Fruit fly (Drosophila melanogaster) whole organism, embryonic: Measurements from ENCODE around the gene CG4404.

Experiments used
- Asciz ChIP-seq: fragments of 200-800 bp; sonication (Bioruptor generic); optimal IDR thresholded peaks from 2 replicates; lab custom pipeline; 2017; ENCODE audit warnings: missing biosample characterization, mild to moderate bottlenecking, missing genetic modification characterization, missing genetic modification reagents
- Atf3 ChIP-seq: fragments of 200-800 bp; sonication (Bioruptor generic); optimal IDR thresholded peaks from 3 replicates; lab custom pipeline; 2016; ENCODE audit warnings: missing biosample characterization, missing genetic modification characterization
- Atf6 ChIP-seq: fragments of 200-800 bp; sonication (Bioruptor generic); IDR thresholded peaks from 2 replicates; pipeline ENCODE4 v1.3.6; 2022; ENCODE audit warnings: missing biosample characterization, missing genetic modification characterization
- Awh ChIP-seq: fragments of 200-800 bp; sonication (Bioruptor generic); IDR thresholded peaks from 2 replicates; pipeline ENCODE4, ENCODE4 v1.3.6; 2022; ENCODE audit warnings: missing biosample characterization, missing genetic modification characterization
- Bteb2 ChIP-seq: fragments of 200-800 bp; sonication (Bioruptor generic); optimal IDR thresholded peaks from 2 replicates; lab custom pipeline; 2016; ENCODE audit warnings: missing biosample characterization, missing genetic modification characterization
- C15 ChIP-seq: fragments of 200-800 bp; sonication (Bioruptor generic); IDR thresholded peaks from 3 replicates; pipeline ENCODE4 v1.3.6; 2022; ENCODE audit warnings: missing biosample characterization, missing genetic modification characterization
- CG10147 ChIP-seq: fragments of 200-800 bp; sonication (Bioruptor generic); optimal IDR thresholded peaks from 2 replicates; lab custom pipeline; 2019; ENCODE audit warnings: missing biosample characterization, mild to moderate bottlenecking, missing genetic modification characterization, moderate library complexity
- CG1233 ChIP-seq: fragments of 200-800 bp; sonication (Bioruptor generic); optimal IDR thresholded peaks from 4 replicates; lab custom pipeline; 2018; ENCODE audit warnings: missing biosample characterization, mild to moderate bottlenecking, missing genetic modification characterization
- CG12391 ChIP-seq: fragments of 200-800 bp; sonication (Bioruptor generic); optimal IDR thresholded peaks from 3 replicates; lab custom pipeline; 2018; ENCODE audit warnings: missing biosample characterization, mild to moderate bottlenecking, missing genetic modification characterization, moderate library complexity
- CG12769 ChIP-seq: fragments of 200-800 bp; sonication (Bioruptor generic); optimal IDR thresholded peaks from 2 replicates; lab custom pipeline; 2019; ENCODE audit warnings: missing biosample characterization, mild to moderate bottlenecking, missing genetic modification characterization, moderate library complexity
- CG17385 ChIP-seq: fragments of 200-800 bp; sonication (Bioruptor generic); optimal IDR thresholded peaks from 3 replicates; lab custom pipeline; 2018; ENCODE audit warnings: missing biosample characterization, mild to moderate bottlenecking, missing genetic modification characterization
- CG18011 ChIP-seq: fragments of 200-800 bp; sonication (Bioruptor generic); optimal IDR thresholded peaks from 2 replicates; lab custom pipeline; 2017; ENCODE audit warnings: missing biosample characterization, missing genetic modification characterization, mild to moderate bottlenecking, moderate library complexity, missing genotype
- CG2120 ChIP-seq: fragments of 200-800 bp; sonication (Bioruptor generic); optimal IDR thresholded peaks from 3 replicates; lab custom pipeline; 2016; ENCODE audit warnings: missing biosample characterization, missing genetic modification characterization
- CG32532 ChIP-seq: fragments of 200-800 bp; sonication (Bioruptor generic); IDR thresholded peaks from 2 replicates; pipeline ENCODE4 v1.3.6; 2022; ENCODE audit warnings: missing biosample characterization, missing genetic modification characterization
- CG32767 ChIP-seq: fragments of 200-800 bp; sonication (Bioruptor generic); IDR thresholded peaks from 2 replicates; pipeline ENCODE4 v1.3.6; 2022; ENCODE audit warnings: missing biosample characterization, missing genetic modification characterization
- CG33557 ChIP-seq: fragments of 200-800 bp; sonication (Bioruptor generic); optimal IDR thresholded peaks from 2 replicates; lab custom pipeline; 2019; ENCODE audit warnings: missing biosample characterization, mild to moderate bottlenecking, missing genetic modification characterization, moderate library complexity
- CG5245 ChIP-seq: fragments of 200-800 bp; sonication (Bioruptor generic); optimal IDR thresholded peaks from 3 replicates; lab custom pipeline; 2016; ENCODE audit warnings: missing biosample characterization, missing genetic modification characterization
- CG6254 ChIP-seq: fragments of 200-800 bp; sonication (Bioruptor generic); optimal IDR thresholded peaks from 3 replicates; lab custom pipeline; 2017; ENCODE audit warnings: mild to moderate bottlenecking, missing biosample characterization, missing genetic modification reagents, missing genetic modification characterization
- CG9215 ChIP-seq: fragments of 200-800 bp; sonication (Bioruptor generic); IDR thresholded peaks from 2 replicates; pipeline ENCODE4 v1.3.6; 2022; ENCODE audit warnings: missing biosample characterization, missing genetic modification characterization
- Drgx ChIP-seq: fragments of 200-800 bp; sonication (Bioruptor generic); IDR thresholded peaks from 2 replicates; pipeline ENCODE4 v1.3.6; 2022; ENCODE audit warnings: missing biosample characterization, missing genetic modification characterization
- Gug ChIP-seq: fragments of 200-800 bp; sonication (Bioruptor generic); IDR thresholded peaks from 4 replicates; pipeline ENCODE4 v1.3.6; 2022; ENCODE audit warnings: missing biosample characterization, missing genetic modification characterization
- H15 ChIP-seq: fragments of 200-800 bp; sonication (Bioruptor generic); IDR thresholded peaks from 3 replicates; pipeline ENCODE4 v1.3.6; 2022; ENCODE audit warnings: missing biosample characterization, missing genetic modification characterization
- Hand ChIP-seq: fragments of 200-800 bp; sonication (Bioruptor generic); optimal IDR thresholded peaks from 2 replicates; lab custom pipeline; 2017; ENCODE audit warnings: mild to moderate bottlenecking, missing biosample characterization, missing genetic modification reagents, missing genetic modification characterization
- Hr51 ChIP-seq, 2 experiments: fragments of 200-800 bp; sonication (Bioruptor generic); optimal IDR thresholded peaks; 2 replicates in 1 of 2; 3 replicates in 1 of 2; lab custom pipeline; 2016 to 2018; ENCODE audit warnings: missing biosample characterization in 2 of 2, missing genetic modification characterization in 2 of 2, mild to moderate bottlenecking in 1 of 2, moderate library complexity in 1 of 2
- Hsf ChIP-seq: fragments of 200-800 bp; sonication (Bioruptor generic); optimal IDR thresholded peaks from 3 replicates; lab custom pipeline; 2016; ENCODE audit warnings: missing biosample characterization, missing genetic modification characterization
- MBD-R2 ChIP-seq: fragments of 200-800 bp; sonication (Bioruptor generic); IDR thresholded peaks from 2 replicates; pipeline ENCODE4 v1.3.6; 2022; ENCODE audit warnings: missing biosample characterization, missing genetic modification characterization
- NC2β ChIP-seq: fragments of 200-800 bp; sonication (Bioruptor generic); optimal IDR thresholded peaks from 2 replicates; lab custom pipeline; 2016; ENCODE audit warnings: missing biosample characterization, missing genetic modification characterization
- NfI ChIP-seq: fragments of 200-800 bp; sonication (Bioruptor generic); optimal IDR thresholded peaks from 3 replicates; lab custom pipeline; 2018; ENCODE audit warnings: missing biosample characterization, mild to moderate bottlenecking, missing genetic modification characterization, moderate library complexity
- Oaz ChIP-seq: fragments of 200-800 bp; sonication (Bioruptor generic); IDR thresholded peaks from 2 replicates; pipeline ENCODE4 v1.3.6; 2022; ENCODE audit warnings: missing biosample characterization, missing genetic modification characterization
- Rfx ChIP-seq: fragments of 200-800 bp; sonication (Bioruptor generic); IDR thresholded peaks from 2 replicates; pipeline ENCODE4 v1.3.6; 2022; ENCODE audit warnings: missing biosample characterization, missing genetic modification characterization
- Spps ChIP-seq: fragments of 200-800 bp; sonication (Bioruptor generic); optimal IDR thresholded peaks from 2 replicates; lab custom pipeline; 2018; ENCODE audit warnings: missing biosample characterization, mild to moderate bottlenecking, missing genetic modification characterization
- Ssrp ChIP-seq: fragments of 200-800 bp; sonication (Bioruptor generic); optimal IDR thresholded peaks from 2 replicates; lab custom pipeline; 2018; ENCODE audit warnings: missing biosample characterization, mild to moderate bottlenecking, missing genetic modification characterization, moderate library complexity
- Xrp1 ChIP-seq: fragments of 200-800 bp; sonication (Bioruptor generic); IDR thresholded peaks from 2 replicates; pipeline ENCODE4 v1.3.6; 2022; ENCODE audit warnings: missing biosample characterization, missing genetic modification characterization
- chn ChIP-seq: fragments of 200-800 bp; sonication (Bioruptor generic); optimal IDR thresholded peaks from 2 replicates; lab custom pipeline; 2016; ENCODE audit warnings: missing biosample characterization, missing genetic modification characterization
- disco-r ChIP-seq: fragments of 200-800 bp; sonication (Bioruptor generic); optimal IDR thresholded peaks from 2 replicates; lab custom pipeline; 2016; ENCODE audit warnings: missing biosample characterization, missing genetic modification characterization
- eve ChIP-seq, 2 experiments: fragments of >200 bp; optimal IDR thresholded peaks; 2 replicates each; lab custom pipeline; 2017; ENCODE audit warnings: missing biosample characterization in 2 of 2, missing genetic modification characterization in 2 of 2
- fd3F ChIP-seq: fragments of 200-800 bp; sonication (Bioruptor generic); optimal IDR thresholded peaks from 2 replicates; lab custom pipeline; 2018; ENCODE audit warnings: missing biosample characterization, mild to moderate bottlenecking, missing genetic modification characterization, moderate library complexity
- jigr1 ChIP-seq: fragments of 200-800 bp; sonication (Bioruptor generic); IDR thresholded peaks from 3 replicates; pipeline ENCODE4 v1.3.6; 2022; ENCODE audit warnings: missing biosample characterization, missing genetic modification characterization
- luna ChIP-seq: fragments of 200-800 bp; sonication (Bioruptor generic); optimal IDR thresholded peaks from 2 replicates; lab custom pipeline; 2016; ENCODE audit warnings: missing biosample characterization, missing genetic modification characterization
- mirr ChIP-seq: fragments of 200-800 bp; sonication (Bioruptor generic); optimal IDR thresholded peaks from 3 replicates; lab custom pipeline; 2018; ENCODE audit warnings: missing biosample characterization, mild to moderate bottlenecking, missing genetic modification characterization
- nau ChIP-seq: fragments of 200-800 bp; sonication (Bioruptor generic); optimal IDR thresholded peaks from 3 replicates; lab custom pipeline; 2017; ENCODE audit warnings: missing biosample characterization, mild to moderate bottlenecking, missing genetic modification characterization, missing genetic modification reagents
- p53 ChIP-seq: fragments of 200-800 bp; sonication (Bioruptor generic); optimal IDR thresholded peaks from 2 replicates; lab custom pipeline; 2016; ENCODE audit warnings: missing biosample characterization, missing genetic modification characterization
- prd ChIP-seq, 3 experiments: fragments of >200 bp in 2 of 3; fragments of 200-800 bp in 1 of 3; sonication (Bioruptor generic) in 1 of 3; optimal IDR thresholded peaks in 2 of 3; IDR thresholded peaks in 1 of 3; 2 replicates in 2 of 3; 3 replicates in 1 of 3; pipeline versions ENCODE4 v1.3.6 to Lab custom; 2017 to 2022; ENCODE audit warnings: missing biosample characterization in 1 of 3, missing genetic modification characterization in 1 of 3
- repo ChIP-seq: fragments of 200-800 bp; sonication (Bioruptor generic); optimal IDR thresholded peaks from 2 replicates; lab custom pipeline; 2016; ENCODE audit warnings: missing biosample characterization, missing genetic modification characterization
- slp2 ChIP-seq: fragments of 200-800 bp; sonication (Bioruptor generic); optimal IDR thresholded peaks from 2 replicates; lab custom pipeline; 2016; ENCODE audit warnings: missing biosample characterization, missing genetic modification characterization
- so ChIP-seq: fragments of 200-800 bp; sonication (Bioruptor generic); IDR thresholded peaks from 3 replicates; pipeline ENCODE4 v1.3.6; 2022; ENCODE audit warnings: missing biosample characterization, missing genetic modification characterization
- sqz ChIP-seq: fragments of 200-800 bp; sonication (Bioruptor generic); optimal IDR thresholded peaks from 3 replicates; lab custom pipeline; 2018; ENCODE audit warnings: missing biosample characterization, mild to moderate bottlenecking, missing genetic modification characterization
- stc ChIP-seq: fragments of 200-800 bp; sonication (Bioruptor generic); IDR thresholded peaks from 2 replicates; pipeline ENCODE4 v1.3.6; 2022; ENCODE audit warnings: missing biosample characterization, missing genetic modification characterization
- sug ChIP-seq: fragments of 200-800 bp; optimal IDR thresholded peaks from 2 replicates; lab custom pipeline; 2019; ENCODE audit warnings: missing biosample characterization, mild to moderate bottlenecking, missing genetic modification characterization, moderate library complexity
- trh ChIP-seq: fragments of 200-800 bp; sonication (Bioruptor generic); optimal IDR thresholded peaks from 2 replicates; lab custom pipeline; 2016; ENCODE audit warnings: missing biosample characterization, missing genetic modification characterization
- wdn ChIP-seq: fragments of 200-800 bp; sonication (Bioruptor generic); IDR thresholded peaks from 2 replicates; pipeline ENCODE4 v1.3.6; 2022; ENCODE audit warnings: missing biosample characterization, missing genetic modification characterization
- wek ChIP-seq: fragments of 200-800 bp; sonication (Bioruptor generic); optimal IDR thresholded peaks from 3 replicates; lab custom pipeline; 2018; ENCODE audit warnings: missing biosample characterization, mild to moderate bottlenecking, missing genetic modification characterization, moderate library complexity

Gene CG4404

dm6 chrX:12889075-12889474 is 16.7 kb downstream of the CG4404 start (continued):
- no peak for TF ChIP-seq Atf3 (GFP tag; lab: Kevin White, UChicago)
- TF ChIP-seq Asciz (GFP tag; lab: Kevin White, UChicago): peak; percentile 67
- TF ChIP-seq Hr51 (GFP tag; optimal IDR thresholded peaks at IDR 0.05; lab: Kevin White, UChicago): no peak
- TF ChIP-seq so (GFP tag; lab: Robert Waterston, UW): 0 out of 3 replicates have a peak, but pooled peaks have one; percentile 23
- no peak for TF ChIP-seq Oaz
- no peak for TF ChIP-seq slp2 (GFP tag; lab: Kevin White, UChicago)
- no peak for TF ChIP-seq CG9215 (GFP tag; lab: Robert Waterston, UW)
- peak; percentile 69 for TF ChIP-seq CG12769 (tag; lab: Kevin White, UChicago)
- no peak for TF ChIP-seq Bteb2
- no peak; the same call in 1 of the 2 replicates for TF ChIP-seq stc (GFP tag; lab: Robert Waterston, UW)
- peak; percentile 48 for TF ChIP-seq wek (GFP tag; lab: Kevin White, UChicago)
- TF ChIP-seq prd (optimal IDR thresholded peaks at IDR 0.05; lab: Kevin White, UChicago): no peak
- no peak for TF ChIP-seq prd (GFP tag; IDR thresholded peaks at IDR 0.05; lab: Robert Waterston, UW)
- no peak for TF ChIP-seq CG18011
- TF ChIP-seq jigr1: no peak
- TF ChIP-seq wdn (GFP tag; lab: Robert Waterston, UW): no peak
- no peak for TF ChIP-seq CG12391
- TF ChIP-seq Gug (GFP tag; lab: Robert Waterston, UW): no peak
- no peak for TF ChIP-seq CG5245 (GFP tag; lab: Kevin White, UChicago)
- peak; percentile 31 for TF ChIP-seq CG1233
- TF ChIP-seq CG10147 (GFP tag; lab: Kevin White, UChicago): no peak
- no peak for TF ChIP-seq sug (tag; lab: Kevin White, UChicago)
- TF ChIP-seq H15 (GFP tag; lab: Robert Waterston, UW): no peak
- TF ChIP-seq C15: no peak
- TF ChIP-seq NC2β (GFP tag; lab: Kevin White, UChicago): no peak
- no peak for TF ChIP-seq sqz (GFP tag; lab: Kevin White, UChicago)
- no peak for TF ChIP-seq luna (GFP tag; lab: Kevin White, UChicago)
- no peak for TF ChIP-seq CG32767 (GFP tag; lab: Robert Waterston, UW)
- TF ChIP-seq chn (GFP tag; lab: Kevin White, UChicago): no peak
- no peak for TF ChIP-seq NfI (GFP tag; lab: Kevin White, UChicago)
- no peak for TF ChIP-seq CG2120 (GFP tag; lab: Kevin White, UChicago)
- no peak for TF ChIP-seq Xrp1 (GFP tag; lab: Robert Waterston, UW)
- no peak for TF ChIP-seq Ssrp (tag; lab: Kevin White, UChicago)
- TF ChIP-seq Awh (GFP tag; lab: Robert Waterston, UW): no peak; the same call in 1 of the 2 replicates
- TF ChIP-seq fd3F (GFP tag; lab: Kevin White, UChicago): peak; percentile 8
- TF ChIP-seq Drgx (GFP tag; lab: Robert Waterston, UW): no peak
- no peak for TF ChIP-seq eve (GFP tag; optimal IDR thresholded peaks at IDR 0.05; lab: Kevin White, UChicago)
- TF ChIP-seq Atf6: peak; percentile 25; the same call in 1 of the 2 replicates
- TF ChIP-seq CG32532 (GFP tag; lab: Robert Waterston, UW): no peak
- no peak for TF ChIP-seq disco-r (GFP tag; lab: Kevin White, UChicago)
- no peak for TF ChIP-seq Hsf (GFP tag; lab: Kevin White, UChicago)
- TF ChIP-seq CG6254: peak; percentile 56
- no peak for TF ChIP-seq trh (GFP tag; lab: Kevin White, UChicago)
- peak; percentile 16 for TF ChIP-seq p53
- TF ChIP-seq MBD-R2 (GFP tag; lab: Robert Waterston, UW): no peak
- peak; percentile 32 for TF ChIP-seq CG33557
- peak; percentile 12; the same call in 1 of the 2 replicates for TF ChIP-seq Rfx (GFP tag; lab: Robert Waterston, UW)
- TF ChIP-seq mirr: peak; percentile 33
- no peak for TF ChIP-seq Spps (tag; lab: Kevin White, UChicago)
- peak; percentile 17 for TF ChIP-seq CG17385 (GFP tag; lab: Kevin White, UChicago)
- TF ChIP-seq repo (GFP tag; lab: Kevin White, UChicago): no peak
- TF ChIP-seq Hand (GFP tag; lab: Kevin White, UChicago): no peak
- peak; percentile 43 for TF ChIP-seq nau
